Worm (Caenorhabditis elegans): ENCODE results near the gene C32D5.8.

DNA sequence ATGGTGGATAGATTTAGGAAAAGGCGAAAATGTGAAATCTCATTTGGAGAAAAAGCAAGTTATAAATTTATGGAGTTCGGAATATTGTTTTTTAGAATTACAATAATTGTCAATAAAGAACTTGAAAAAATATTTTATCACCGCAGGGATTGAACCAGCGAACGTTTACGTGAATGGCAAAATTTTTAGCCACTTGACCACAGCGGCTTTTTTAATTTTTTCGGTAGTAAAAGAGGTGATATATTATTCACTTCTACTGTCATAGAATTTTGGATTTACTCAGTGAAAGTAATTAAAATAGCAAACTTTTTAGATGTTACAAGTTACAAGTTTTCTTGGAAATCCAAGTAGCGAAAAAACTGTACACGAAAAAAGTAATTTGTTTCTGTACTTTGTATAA lies 12.5 kb upstream of the C32D5.8 start:
- no peak for TF ChIP-seq ref-1 (GFP tag; conservative IDR thresholded peaks at IDR 0.05)
- no peak for TF ChIP-seq flt-1 (GFP tag; IDR thresholded peaks at IDR 0.05)
- no peak for TF ChIP-seq med-1 (GFP tag; optimal IDR thresholded peaks at IDR 0.05; ENCODE audit: insufficient read depth)
- no peak for TF ChIP-seq ztf-23 (GFP tag; IDR thresholded peaks at IDR 0.05)
